Fruit fly (Drosophila melanogaster) S2 (cell line): ENCODE data around the gene RecQ5.

Experiments
- CG8478 ChIP-seq: fragments of >200 bp; optimal IDR thresholded peaks from 2 replicates; lab custom pipeline; 2018
- CTCF ChIP-seq, 2 experiments: fragments of >200 bp; optimal IDR thresholded peaks; 2 replicates each; lab custom pipeline; 2018

DNA sequence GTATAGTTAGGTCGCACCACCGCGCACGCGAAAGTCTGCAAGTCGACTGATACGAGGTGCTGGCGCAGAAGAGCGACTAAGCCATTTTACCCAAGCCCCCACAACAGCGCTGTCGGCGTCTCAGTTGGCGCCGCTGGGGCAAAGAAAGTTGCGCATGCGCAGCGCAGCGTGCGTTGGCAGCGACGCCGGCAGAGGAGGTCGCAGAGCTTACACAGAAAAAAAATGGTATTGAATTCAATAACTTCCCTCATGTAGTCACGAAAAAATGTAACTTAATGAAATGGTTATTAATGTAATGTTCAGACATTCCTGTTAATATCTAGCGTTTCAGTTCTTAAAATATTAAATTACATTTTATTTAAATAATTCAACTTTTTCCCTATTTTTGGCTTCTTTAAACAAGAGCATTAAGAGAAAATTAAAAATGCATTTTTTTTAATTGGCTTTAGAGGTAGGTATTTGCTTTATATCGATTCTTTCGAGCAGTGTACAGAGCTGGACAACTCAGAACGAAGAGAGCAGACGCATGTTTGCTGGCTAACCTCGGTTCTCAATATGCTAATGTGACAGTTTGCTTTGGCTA is 46.3 kb upstream of the RecQ5 start, which contains the start of gene CG4914:
- TF ChIP-seq CG8478 (lab: Kevin White, UChicago) (no peak), CTCF (optimal IDR thresholded peaks at IDR 0.05; lab: Kevin White, UChicago) (no peak)
